Fruit fly (Drosophila melanogaster) whole organism, prepupa: ENCODE data around the gene CG31861.

Experiments used
- CG10631 ChIP-seq: fragments of 200-800 bp; sonication (Bioruptor generic); optimal IDR thresholded peaks from 2 replicates; lab custom pipeline; 2016; ENCODE audit warnings: missing biosample characterization, missing genetic modification characterization
- CG16779 ChIP-seq: fragments of 200-800 bp; sonication (Bioruptor generic); optimal IDR thresholded peaks from 3 replicates; lab custom pipeline; 2017; ENCODE audit warnings: missing biosample characterization, mild to moderate bottlenecking, missing genetic modification characterization
- CG3919 ChIP-seq: fragments of 200-800 bp; sonication (Bioruptor generic); optimal IDR thresholded peaks from 3 replicates; lab custom pipeline; 2016; ENCODE audit warnings: missing biosample characterization, missing genetic modification characterization
- Eip78C ChIP-seq: fragments of 200-800 bp; sonication (Bioruptor generic); peaks from one replicate; lab custom pipeline; 2016; ENCODE audit warnings: missing biosample characterization, missing genetic modification characterization
- Lpt ChIP-seq: fragments of 200-800 bp; sonication (Bioruptor generic); optimal IDR thresholded peaks from 3 replicates; lab custom pipeline; 2016; ENCODE audit warnings: missing biosample characterization, missing genetic modification characterization
- OdsH ChIP-seq: fragments of 200-800 bp; sonication (Bioruptor generic); optimal IDR thresholded peaks from 3 replicates; lab custom pipeline; 2016; ENCODE audit warnings: missing biosample characterization, missing genetic modification characterization
- Smox ChIP-seq: fragments of 200-800 bp; sonication (Bioruptor generic); optimal IDR thresholded peaks from 3 replicates; lab custom pipeline; 2016; ENCODE audit warnings: missing biosample characterization, missing genetic modification characterization
- Sox15 ChIP-seq: fragments of 200-800 bp; sonication (Bioruptor generic); optimal IDR thresholded peaks from 3 replicates; lab custom pipeline; 2016; ENCODE audit warnings: missing biosample characterization, missing genetic modification characterization
- dsx ChIP-seq: fragments of 200-800 bp; optimal IDR thresholded peaks from 3 replicates; lab custom pipeline; 2019; ENCODE audit warnings: missing biosample characterization, mild to moderate bottlenecking, missing genetic modification characterization, moderate library complexity; ENCODE audit not compliant: poor library complexity, severe bottlenecking
- eg ChIP-seq: fragments of 200-800 bp; sonication (Bioruptor generic); IDR thresholded peaks from 3 replicates; pipeline ENCODE4 v1.3.6; 2022; ENCODE audit warnings: missing biosample characterization, missing genetic modification characterization
- spab ChIP-seq: fragments of 200-800 bp; sonication (Bioruptor generic); optimal IDR thresholded peaks from 2 replicates; lab custom pipeline; 2017; ENCODE audit warnings: missing biosample characterization, mild to moderate bottlenecking, missing genetic modification characterization, missing genetic modification reagents

- TF ChIP-seq CG3919 (GFP tag; lab: Kevin White, UChicago) (no peak), Sox15 (GFP tag; lab: Kevin White, UChicago) (no peak), dsx (GFP tag; lab: Kevin White, UChicago) (no peak), CG16779 (no peak), Smox (GFP tag; lab: Kevin White, UChicago) (no peak), OdsH (GFP tag; lab: Kevin White, UChicago) (no peak), spab (no peak), eg (0 out of 3 replicates have a peak, but pooled peaks have one; percentile 13), Eip78C (peak; percentile 2), CG10631 (GFP tag; lab: Kevin White, UChicago) (peak; percentile 0), Lpt (GFP tag; lab: Kevin White, UChicago) (no peak)
Observed at dm6 chr2L:12115809-12116208, 45.8 kb upstream of the CG31861 start.
